Worm (Caenorhabditis elegans) whole organism, young adult: Measurements from ENCODE around the gene F58F12.12.

ENCODE experiments used
- B0261.1 ChIP-seq: sonication (generic microtip); optimal IDR thresholded peaks from 2 replicates; lab custom pipeline; 2016; ENCODE audit warnings: mild to moderate bottlenecking, missing genetic modification characterization, moderate library complexity, missing compliant biosample characterization
- B0336.3 ChIP-seq: fragments of 200-800 bp; sonication (Bioruptor generic); IDR thresholded peaks from 2 replicates; pipeline ENCODE4 v1.3.6; 2022; ENCODE audit warnings: missing genetic modification characterization, missing compliant biosample characterization
- C06A6.2 ChIP-seq: fragments of 200-800 bp; sonication (Bioruptor generic); conservative IDR thresholded peaks from 2 replicates; pipeline ENCODE4 v1.3.6; 2022; ENCODE audit warnings: missing genetic modification characterization, missing compliant biosample characterization
- F22D6.2 ChIP-seq: sonication (generic microtip); optimal IDR thresholded peaks from 2 replicates; lab custom pipeline; 2016; ENCODE audit warnings: mild to moderate bottlenecking, missing genetic modification characterization, missing compliant biosample characterization
- F33H1.4 ChIP-seq: fragments of 200-800 bp; sonication (Bioruptor generic); IDR thresholded peaks from 2 replicates; pipeline ENCODE4 v1.3.6; 2022; ENCODE audit warnings: missing genetic modification reagents, missing genetic modification characterization, missing compliant biosample characterization
- F39B2.1 ChIP-seq: fragments of 200-800 bp; sonication (Bioruptor generic); IDR thresholded peaks from 2 replicates; pipeline ENCODE4 v1.3.6; 2022; ENCODE audit warnings: missing genetic modification reagents, missing genetic modification characterization, missing compliant biosample characterization
- F49E8.2 ChIP-seq: sonication (generic microtip); optimal IDR thresholded peaks from 3 replicates; lab custom pipeline; 2017; ENCODE audit warnings: missing genetic modification characterization, mild to moderate bottlenecking, missing compliant biosample characterization, antibody characterized with exemption, moderate library complexity; ENCODE audit not compliant: insufficient read depth
- F52B5.7 ChIP-seq: sonication (generic microtip); optimal IDR thresholded peaks from 2 replicates; lab custom pipeline; 2016; ENCODE audit warnings: mild to moderate bottlenecking, missing genetic modification characterization, missing compliant biosample characterization
- F57A8.1 ChIP-seq: fragments of 200-800 bp; sonication (Bioruptor generic); optimal IDR thresholded peaks from 2 replicates; lab custom pipeline; 2018; ENCODE audit warnings: mild to moderate bottlenecking, missing genetic modification characterization, moderate library complexity, missing compliant biosample characterization
- K12H6.12 ChIP-seq: fragments of 200-800 bp; sonication (Bioruptor generic); optimal IDR thresholded peaks from 2 replicates; lab custom pipeline; 2018; ENCODE audit warnings: mild to moderate bottlenecking, missing genetic modification characterization, missing compliant biosample characterization
- T07F8.4 ChIP-seq: sonication (generic microtip); optimal IDR thresholded peaks from 2 replicates; lab custom pipeline; 2016; ENCODE audit warnings: mild to moderate bottlenecking, missing genetic modification characterization, moderate library complexity, missing compliant biosample characterization
- Y53F4B.3 ChIP-seq: fragments of 200-800 bp; sonication (Bioruptor generic); IDR thresholded peaks from 2 replicates; pipeline ENCODE4 v1.3.6; 2022; ENCODE audit warnings: missing genetic modification reagents, missing genetic modification characterization, missing compliant biosample characterization
- Y67H2A.10 ChIP-seq: fragments of 200-800 bp; sonication (Bioruptor generic); conservative IDR thresholded peaks from 2 replicates; pipeline ENCODE4 v1.3.6; 2022; ENCODE audit warnings: missing genetic modification reagents, missing genetic modification characterization, missing compliant biosample characterization
- ZK185.1 ChIP-seq: sonication (generic microtip); optimal IDR thresholded peaks from 2 replicates; lab custom pipeline; 2016; ENCODE audit warnings: mild to moderate bottlenecking, missing genetic modification characterization, missing compliant biosample characterization; ENCODE audit not compliant: poor library complexity, severe bottlenecking
- akir-1 ChIP-seq: fragments of 200-800 bp; sonication (Bioruptor generic); optimal IDR thresholded peaks from 2 replicates; lab custom pipeline; 2018; ENCODE audit warnings: mild to moderate bottlenecking, missing genetic modification characterization, moderate library complexity, missing compliant biosample characterization
- aptf-3 ChIP-seq: fragments of 200-800 bp; sonication (Bioruptor generic); IDR thresholded peaks from 2 replicates; pipeline ENCODE4 v1.3.6; 2022; ENCODE audit warnings: missing genetic modification characterization, missing compliant biosample characterization
- attf-5 ChIP-seq: fragments of 200-800 bp; sonication (Bioruptor generic); optimal IDR thresholded peaks from 2 replicates; lab custom pipeline; 2018; ENCODE audit warnings: mild to moderate bottlenecking, missing genetic modification characterization, missing compliant biosample characterization
- cebp-2 ChIP-seq: fragments of 200-800 bp; sonication (Bioruptor generic); IDR thresholded peaks from 2 replicates; pipeline ENCODE4 v1.3.6; 2022; ENCODE audit warnings: missing genetic modification characterization, missing compliant biosample characterization
- ceh-100 ChIP-seq: fragments of 200-800 bp; sonication (Bioruptor generic); IDR thresholded peaks from 2 replicates; pipeline ENCODE4 v1.3.6; 2022; ENCODE audit warnings: missing genetic modification reagents, missing genetic modification characterization, missing compliant biosample characterization
- ceh-27 ChIP-seq: fragments of 200-800 bp; sonication (Bioruptor generic); optimal IDR thresholded peaks from 2 replicates; lab custom pipeline; 2018; ENCODE audit warnings: mild to moderate bottlenecking, missing genetic modification characterization, moderate library complexity, missing compliant biosample characterization
- ceh-58 ChIP-seq: fragments of 200-800 bp; sonication (Bioruptor generic); IDR thresholded peaks from 2 replicates; pipeline ENCODE4 v1.3.6; 2022; ENCODE audit warnings: missing genetic modification characterization, missing compliant biosample characterization
- ceh-91 ChIP-seq: fragments of 200-800 bp; sonication (Bioruptor generic); IDR thresholded peaks from 2 replicates; pipeline ENCODE4 v1.3.6; 2022; ENCODE audit warnings: missing genetic modification reagents, missing genetic modification characterization, missing compliant biosample characterization
- egl-44 ChIP-seq: fragments of 200-800 bp; sonication (Bioruptor generic); IDR thresholded peaks from 2 replicates; pipeline ENCODE4 v1.3.6; 2022; ENCODE audit warnings: missing genetic modification reagents, missing genetic modification characterization, missing compliant biosample characterization
- ets-4 ChIP-seq: fragments of 200-800 bp; sonication (Bioruptor generic); optimal IDR thresholded peaks from 2 replicates; lab custom pipeline; 2018; ENCODE audit warnings: mild to moderate bottlenecking, missing genetic modification characterization, missing compliant biosample characterization
- gei-17 ChIP-seq: fragments of 200-800 bp; sonication (Bioruptor generic); optimal IDR thresholded peaks from 2 replicates; lab custom pipeline; 2018; ENCODE audit warnings: mild to moderate bottlenecking, missing genetic modification characterization, missing compliant biosample characterization
- him-1 ChIP-seq: sonication (generic microtip); optimal IDR thresholded peaks from 2 replicates; lab custom pipeline; 2016; ENCODE audit warnings: missing genotype, missing genetic modification reagents, missing genetic modification characterization, missing compliant biosample characterization
- hlh-26 ChIP-seq: fragments of 200-800 bp; sonication (Bioruptor generic); conservative IDR thresholded peaks from 2 replicates; pipeline ENCODE4 v1.3.6; 2022; ENCODE audit warnings: missing genetic modification reagents, missing genetic modification characterization, missing compliant biosample characterization
- hmg-20 ChIP-seq: fragments of 200-800 bp; sonication (Bioruptor generic); IDR thresholded peaks from 2 replicates; pipeline ENCODE4 v1.3.6; 2022; ENCODE audit warnings: missing genetic modification reagents, missing genetic modification characterization, missing compliant biosample characterization
- hrde-1 ChIP-seq: sonication (generic microtip); optimal IDR thresholded peaks from 2 replicates; lab custom pipeline; 2016; ENCODE audit warnings: missing genetic modification characterization, mild to moderate bottlenecking, missing compliant biosample characterization, moderate library complexity, missing genotype, missing genetic modification reagents, borderline replicate concordance
- hsf-1 ChIP-seq: fragments of 200-800 bp; sonication (Bioruptor generic); IDR thresholded peaks from 2 replicates; pipeline ENCODE4 v1.3.6; 2022; ENCODE audit warnings: missing genetic modification reagents, missing genetic modification characterization, missing compliant biosample characterization
- lin-35 ChIP-seq, 3 experiments: fragments of 150-350 bp in 2 of 3; sonication (generic microtip) in 1 of 3; optimal IDR thresholded peaks; 2 replicates each; lab custom pipeline; 2014 to 2018; ENCODE audit warnings: missing biosample characterization in 3 of 3, missing genetic modification characterization in 3 of 3, missing genetic modification reagents in 3 of 3
- lin-40 ChIP-seq: sonication (generic microtip); optimal IDR thresholded peaks from 2 replicates; lab custom pipeline; 2016; ENCODE audit warnings: missing genetic modification characterization, mild to moderate bottlenecking, missing compliant biosample characterization, missing genotype, missing genetic modification reagents
- lsl-1 ChIP-seq: fragments of 200-800 bp; sonication (Bioruptor generic); optimal IDR thresholded peaks from 2 replicates; lab custom pipeline; 2018; ENCODE audit warnings: mild to moderate bottlenecking, missing genetic modification characterization, moderate library complexity, missing compliant biosample characterization
- madf-10 ChIP-seq: sonication (generic microtip); optimal IDR thresholded peaks from 2 replicates; lab custom pipeline; 2016; ENCODE audit warnings: mild to moderate bottlenecking, missing genetic modification characterization, missing compliant biosample characterization
- madf-3 ChIP-seq: fragments of 200-800 bp; sonication (Bioruptor generic); IDR thresholded peaks from 2 replicates; pipeline ENCODE4 v1.3.6; 2022; ENCODE audit warnings: missing genetic modification reagents, missing genetic modification characterization, missing compliant biosample characterization
- mcd-1 ChIP-seq: fragments of 200-800 bp; sonication (Bioruptor generic); IDR thresholded peaks from 2 replicates; pipeline ENCODE4 v1.3.6; 2022; ENCODE audit warnings: missing genetic modification reagents, missing genetic modification characterization, missing compliant biosample characterization
- nfya-2 ChIP-seq: fragments of 200-800 bp; sonication (Bioruptor generic); IDR thresholded peaks from 2 replicates; pipeline ENCODE4 v1.3.6; 2022; ENCODE audit warnings: missing genetic modification reagents, missing genetic modification characterization, missing compliant biosample characterization
- nhr-179 ChIP-seq: sonication (generic microtip); optimal IDR thresholded peaks from 2 replicates; lab custom pipeline; 2016; ENCODE audit warnings: mild to moderate bottlenecking, missing genetic modification characterization, missing compliant biosample characterization
- nhr-27 ChIP-seq: fragments of 200-800 bp; sonication (Bioruptor generic); optimal IDR thresholded peaks from 2 replicates; lab custom pipeline; 2018; ENCODE audit warnings: mild to moderate bottlenecking, missing genetic modification characterization, moderate library complexity, missing compliant biosample characterization
- nhr-80 ChIP-seq: sonication (generic microtip); optimal IDR thresholded peaks from 2 replicates; lab custom pipeline; 2016; ENCODE audit warnings: missing genetic modification characterization, missing compliant biosample characterization
- pha-4 ChIP-seq: fragments of 150-350 bp; sonication (generic microtip); optimal IDR thresholded peaks from 2 replicates; lab custom pipeline; 2014; ENCODE audit warnings: missing biosample characterization, missing genetic modification reagents, missing genetic modification characterization
- tbx-9 ChIP-seq: sonication (generic microtip); optimal IDR thresholded peaks from 2 replicates; lab custom pipeline; 2016; ENCODE audit warnings: borderline replicate concordance, missing genetic modification characterization, inconsistent platforms, missing compliant biosample characterization
- unc-62 ChIP-seq: fragments of 150-350 bp; optimal IDR thresholded peaks from 2 replicates; lab custom pipeline; 2014; ENCODE audit warnings: missing biosample characterization, missing genetic modification reagents, missing genetic modification characterization
- zfh-2 ChIP-seq: fragments of 200-800 bp; sonication (Bioruptor generic); conservative IDR thresholded peaks from 2 replicates; pipeline ENCODE4 v1.3.6; 2022; ENCODE audit warnings: missing genetic modification reagents, missing genetic modification characterization, missing compliant biosample characterization
- ztf-18 ChIP-seq: sonication (generic microtip); optimal IDR thresholded peaks from 2 replicates; lab custom pipeline; 2016; ENCODE audit warnings: missing genotype, mild to moderate bottlenecking, missing genetic modification characterization, missing compliant biosample characterization
- ztf-22 ChIP-seq: fragments of 200-800 bp; sonication (Bioruptor generic); optimal IDR thresholded peaks from 2 replicates; lab custom pipeline; 2018; ENCODE audit warnings: mild to moderate bottlenecking, missing genetic modification characterization, moderate library complexity, missing compliant biosample characterization
- ztf-6 ChIP-seq: fragments of 200-800 bp; sonication (Bioruptor generic); IDR thresholded peaks from 2 replicates; pipeline ENCODE4 v1.3.6; 2022; ENCODE audit warnings: missing genetic modification reagents, missing genetic modification characterization, missing compliant biosample characterization

F58F12.12 gene

ce11 chrII:6355396-6356346, 25.3 kb upstream of the F58F12.12 start, which contains the start of gene C32D5.11 (continued):
- TF ChIP-seq unc-62 (GFP tag; lab: Kevin White, UChicago) (no peak), akir-1 (GFP tag; lab: Kevin White, UChicago) (no peak), nhr-80 (tag; lab: Kevin White, UChicago) (peak; percentile 40), C06A6.2 (no peak), ceh-91 (GFP tag; lab: Robert Waterston, UW) (0 out of 2 replicates have a peak, but pooled peaks have one; percentile 13), ceh-100 (GFP tag; lab: Robert Waterston, UW) (no peak), zfh-2 (peak; percentile 41; the same call in 1 of the 2 replicates), F33H1.4 (GFP tag; lab: Robert Waterston, UW) (peak; percentile 42; the same call in 1 of the 2 replicates), pha-4 (tag; lab: Kevin White, UChicago) (no peak), F39B2.1 (GFP tag; lab: Robert Waterston, UW) (no peak), Y67H2A.10 (no peak), lsl-1 (GFP tag; lab: Kevin White, UChicago) (peak; percentile 53), F49E8.2 (tag; lab: Kevin White, UChicago) (no peak), lin-40 (tag; lab: Kevin White, UChicago) (peak; percentile 55), B0336.3 (GFP tag; lab: Robert Waterston, UW) (0 out of 2 replicates have a peak, but pooled peaks have one; percentile 37), F22D6.2 (tag; lab: Kevin White, UChicago) (no peak), attf-5 (GFP tag; lab: Kevin White, UChicago) (peak; percentile 83), ceh-58 (GFP tag; lab: Robert Waterston, UW) (no peak), K12H6.12 (tag; lab: Kevin White, UChicago) (peak; percentile 14), nfya-2 (GFP tag; lab: Robert Waterston, UW) (no peak), hrde-1 (tag; lab: Kevin White, UChicago) (no peak), nhr-27 (no peak), ceh-27 (GFP tag; lab: Kevin White, UChicago) (peak; percentile 31), tbx-9 (tag; lab: Kevin White, UChicago) (no peak), B0261.1 (tag; lab: Kevin White, UChicago) (no peak), F52B5.7 (tag; lab: Kevin White, UChicago) (no peak), him-1 (tag; lab: Kevin White, UChicago) (no peak), ztf-6 (GFP tag; lab: Robert Waterston, UW) (no peak), hlh-26 (GFP tag; lab: Robert Waterston, UW) (no peak), egl-44 (GFP tag; lab: Robert Waterston, UW) (no peak), T07F8.4 (tag; lab: Kevin White, UChicago) (no peak), madf-3 (GFP tag; lab: Robert Waterston, UW) (no peak), hsf-1 (GFP tag; lab: Robert Waterston, UW) (no peak), lin-35 (GFP tag; optimal IDR thresholded peaks at IDR 0.05; lab: Kevin White, UChicago) (peak in 1 of 3 experiments; percentile 72), ztf-22 (GFP tag; lab: Kevin White, UChicago) (no peak), ZK185.1 (tag; lab: Kevin White, UChicago) (no peak), mcd-1 (GFP tag; lab: Robert Waterston, UW) (peak; percentile 66), cebp-2 (no peak), F57A8.1 (GFP tag; lab: Kevin White, UChicago) (no peak), madf-10 (tag; lab: Kevin White, UChicago) (no peak), aptf-3 (GFP tag; lab: Robert Waterston, UW) (no peak), Y53F4B.3 (GFP tag; lab: Robert Waterston, UW) (no peak), ztf-18 (tag; lab: Kevin White, UChicago) (peak; percentile 92), hmg-20 (GFP tag; lab: Robert Waterston, UW) (no peak), ets-4 (GFP tag; lab: Kevin White, UChicago) (no peak), gei-17 (GFP tag; lab: Kevin White, UChicago) (no peak), nhr-179 (tag; lab: Kevin White, UChicago) (no peak)
